Fruit fly (Drosophila melanogaster): ENCODE measurements around the gene mthl10.
A peak's percentile ranks its signal among the peaks of the same experiment; 100 is the strongest.

mthl10 gene

DNA sequence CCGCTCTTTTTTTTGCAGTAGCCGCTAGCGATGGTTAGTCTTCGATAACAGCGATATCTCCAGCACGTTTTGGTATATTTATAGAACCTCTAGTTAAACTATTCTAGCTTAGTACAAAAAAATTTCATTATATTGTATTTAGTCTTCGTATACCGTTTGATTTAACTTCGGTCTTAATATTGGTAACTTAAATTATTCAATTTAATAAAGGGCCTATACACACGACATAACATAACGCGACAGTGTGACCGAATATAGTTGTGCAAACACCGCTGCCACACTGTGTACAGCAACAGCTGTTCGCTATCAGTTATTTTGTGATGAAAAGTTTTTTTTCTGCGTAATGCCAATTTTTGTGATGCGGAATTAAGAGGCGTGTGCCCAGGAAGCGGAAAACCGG, 18.5 kb upstream of the mthl10 start, which contains the start of the genes Cdc5 and CG1233 (continued):
- peak in 1 of 2 experiments; percentile 26 for TF ChIP-seq dpn (GFP tag; optimal IDR thresholded peaks at IDR 0.05)
- TF ChIP-seq CG6813 (GFP tag; optimal IDR thresholded peaks at IDR 0.05) = no peak
- peak; percentile 20 for TF ChIP-seq repo (GFP tag; optimal IDR thresholded peaks at IDR 0.05)
- TF ChIP-seq CG34422 (GFP tag; IDR thresholded peaks at IDR 0.05) = peak; percentile 60; the same call in 2 of the 3 replicates
- peak; percentile 31 for TF ChIP-seq Mes4 (GFP tag; optimal IDR thresholded peaks at IDR 0.05)
- no peak for TF ChIP-seq CG7271 (tag; optimal IDR thresholded peaks at IDR 0.05)
- no peak for TF ChIP-seq so (GFP tag; IDR thresholded peaks at IDR 0.05)
- TF ChIP-seq tx (GFP tag; optimal IDR thresholded peaks at IDR 0.05) = no peak
- peak; percentile 40; the same call in 1 of the 2 replicates for TF ChIP-seq Atf6 (GFP tag; IDR thresholded peaks at IDR 0.05)
- no peak for TF ChIP-seq CG11696 (GFP tag; IDR thresholded peaks at IDR 0.05)
- no peak for TF ChIP-seq CG18599 (GFP tag; optimal IDR thresholded peaks at IDR 0.05)
- no peak; the same call in 2 of the 3 replicates for TF ChIP-seq CG14050 (GFP tag; IDR thresholded peaks at IDR 0.05)
- no peak for TF ChIP-seq Blimp-1 (GFP tag; optimal IDR thresholded peaks at IDR 0.05)
- no peak for TF ChIP-seq chinmo (GFP tag; IDR thresholded peaks at IDR 0.05; ENCODE audit: partially characterized antibody)
- no peak for TF ChIP-seq CG31224 (GFP tag; IDR thresholded peaks at IDR 0.05)
- TF ChIP-seq CG1529 (GFP tag; optimal IDR thresholded peaks at IDR 0.05) = no peak
- peak; percentile 17 for TF ChIP-seq hkb (optimal IDR thresholded peaks at IDR 0.05)
- TF ChIP-seq hkb (GFP tag; IDR thresholded peaks at IDR 0.05) = no peak
- peak; percentile 22 for TF ChIP-seq zfh2 (GFP tag; optimal IDR thresholded peaks at IDR 0.05)
- TF ChIP-seq kah (GFP tag; optimal IDR thresholded peaks at IDR 0.05) = no peak
- no peak for TF ChIP-seq CG13123 (GFP tag; optimal IDR thresholded peaks at IDR 0.05)
- no peak for TF ChIP-seq CG31388 (GFP tag; optimal IDR thresholded peaks at IDR 0.05)
- TF ChIP-seq insv (GFP tag; optimal IDR thresholded peaks at IDR 0.05) = peak in 1 of 2 experiments; percentile 10
- no peak for TF ChIP-seq CG32767 (GFP tag; IDR thresholded peaks at IDR 0.05)
- no peak for TF ChIP-seq tna (GFP tag; IDR thresholded peaks at IDR 0.05; ENCODE audit: partially characterized antibody)
- TF ChIP-seq Lim3 (GFP tag; IDR thresholded peaks at IDR 0.05) = no peak
- TF ChIP-seq CG4282 (GFP tag; optimal IDR thresholded peaks at IDR 0.05) = no peak
- peak; percentile 25 for TF ChIP-seq NC2β (GFP tag; optimal IDR thresholded peaks at IDR 0.05)
- TF ChIP-seq CG14441 (GFP tag; IDR thresholded peaks at IDR 0.05) = peak; percentile 38; the same call in 1 of the 2 replicates
- no peak for TF ChIP-seq CG6854 (GFP tag; optimal IDR thresholded peaks at IDR 0.05)
- TF ChIP-seq CG8765 (GFP tag; IDR thresholded peaks at IDR 0.05) = no peak
- no peak for TF ChIP-seq her (GFP tag; optimal IDR thresholded peaks at IDR 0.05)
- TF ChIP-seq CG9817 (tag; optimal IDR thresholded peaks at IDR 0.05) = no peak
- no peak for TF ChIP-seq CG6683 (GFP tag; optimal IDR thresholded peaks at IDR 0.05)
- no peak for TF ChIP-seq bigmax (GFP tag; optimal IDR thresholded peaks at IDR 0.05)
- TF ChIP-seq vnd (GFP tag; IDR thresholded peaks at IDR 0.05; ENCODE audit: partially characterized antibody) = peak; percentile 49; the same call in 2 of the 3 replicates
- TF ChIP-seq CG16815 (GFP tag; optimal IDR thresholded peaks at IDR 0.05) = no peak
- no peak for TF ChIP-seq oc (tag; optimal IDR thresholded peaks at IDR 0.05)
- peak; percentile 44 for TF ChIP-seq CG8924 (tag; optimal IDR thresholded peaks at IDR 0.05)
- TF ChIP-seq CG11093 (GFP tag; IDR thresholded peaks at IDR 0.05) = no peak
- TF ChIP-seq Xbp1 (GFP tag; optimal IDR thresholded peaks at IDR 0.05) = peak; percentile 55
- no peak for TF ChIP-seq CG12769 (tag; optimal IDR thresholded peaks at IDR 0.05)
- TF ChIP-seq cato (GFP tag; optimal IDR thresholded peaks at IDR 0.05; ENCODE audit: borderline replicate concordance) = no peak
- TF ChIP-seq nerfin-1 (tag; optimal IDR thresholded peaks at IDR 0.05) = no peak
- TF ChIP-seq Rfx (GFP tag; IDR thresholded peaks at IDR 0.05) = peak; percentile 70
- TF ChIP-seq CG15514 (GFP tag; optimal IDR thresholded peaks at IDR 0.05) = peak; percentile 64
- no peak for TF ChIP-seq Nf-YA (GFP tag; IDR thresholded peaks at IDR 0.05)
- no peak for TF ChIP-seq Camta (GFP tag; optimal IDR thresholded peaks at IDR 0.05)
- no peak for TF ChIP-seq al (GFP tag; IDR thresholded peaks at IDR 0.05)
- TF ChIP-seq CG8388 (GFP tag; optimal IDR thresholded peaks at IDR 0.05) = no peak
- peak; percentile 30; the same call in 1 of the 2 replicates for TF ChIP-seq ssp (GFP tag; IDR thresholded peaks at IDR 0.05)
